Worm (Caenorhabditis elegans) whole organism, L4/young adult: Measurements from ENCODE around the gene R07A4.2.

Experiments
- W03F9.2 ChIP-seq: fragments of 150-350 bp; optimal IDR thresholded peaks from 2 replicates; lab custom pipeline; 2014; ENCODE audit warnings: missing biosample characterization, missing genetic modification characterization
- dao-5 ChIP-seq: sonication (generic microtip); optimal IDR thresholded peaks from 2 replicates; lab custom pipeline; 2016; ENCODE audit warnings: missing genotype, missing genetic modification characterization, moderate library complexity, missing compliant biosample characterization
- him-1 ChIP-seq: sonication (generic microtip); optimal IDR thresholded peaks from 2 replicates; lab custom pipeline; 2016; ENCODE audit warnings: missing genotype, missing genetic modification reagents, missing genetic modification characterization, missing compliant biosample characterization

Gene R07A4.2

ce11 chrX:10767669-10768068 lies 21.4 kb upstream of the R07A4.2 start:
- TF ChIP-seq dao-5 (tag; lab: Kevin White, UChicago) (no peak), W03F9.2 (no peak), him-1 (tag; lab: Kevin White, UChicago) (no peak)

DNA sequence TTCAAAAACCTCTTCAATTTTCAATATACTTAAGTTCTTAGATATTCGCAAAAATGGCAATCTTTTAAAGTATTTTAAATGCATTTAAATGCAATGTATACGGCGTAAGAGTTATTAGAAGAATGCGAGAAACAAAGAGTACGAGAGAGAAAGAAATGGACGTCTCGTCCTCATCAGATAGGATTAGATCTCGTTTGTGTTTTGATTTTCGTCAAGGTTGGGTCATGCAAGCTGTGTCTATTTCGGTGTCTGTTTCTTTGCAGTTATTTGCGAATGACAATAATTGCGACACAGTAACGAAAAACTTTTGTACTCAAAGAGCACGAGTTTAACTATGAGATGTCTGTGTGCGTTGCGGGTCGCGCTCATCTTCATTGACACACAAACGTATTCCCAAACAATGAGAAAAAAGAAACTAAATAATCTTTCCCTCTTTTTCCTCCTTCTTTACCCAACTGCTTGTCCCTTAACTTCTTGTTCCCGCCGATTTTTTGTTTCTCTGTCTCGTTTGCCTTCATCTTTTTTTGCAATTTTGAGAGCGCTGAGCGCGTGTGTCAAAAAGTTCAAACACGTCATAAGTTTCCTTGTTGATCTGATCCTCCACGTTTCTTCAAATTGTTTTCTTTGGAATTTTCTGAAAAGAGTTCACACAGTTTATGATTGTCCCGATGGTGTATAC lies 20.8 kb upstream of the R07A4.2 start:
- TF ChIP-seq him-1 (tag; lab: Kevin White, UChicago) (no peak), dao-5 (tag; lab: Kevin White, UChicago) (no peak), W03F9.2 (no peak)

- TF ChIP-seq W03F9.2 (peak; percentile 20), him-1 (tag; lab: Kevin White, UChicago) (peak; percentile 86), dao-5 (tag; lab: Kevin White, UChicago) (peak; percentile 85)
These were observed 19.9 kb upstream of the R07A4.2 start for ce11 chrX:10766123-10766622.

DNA sequence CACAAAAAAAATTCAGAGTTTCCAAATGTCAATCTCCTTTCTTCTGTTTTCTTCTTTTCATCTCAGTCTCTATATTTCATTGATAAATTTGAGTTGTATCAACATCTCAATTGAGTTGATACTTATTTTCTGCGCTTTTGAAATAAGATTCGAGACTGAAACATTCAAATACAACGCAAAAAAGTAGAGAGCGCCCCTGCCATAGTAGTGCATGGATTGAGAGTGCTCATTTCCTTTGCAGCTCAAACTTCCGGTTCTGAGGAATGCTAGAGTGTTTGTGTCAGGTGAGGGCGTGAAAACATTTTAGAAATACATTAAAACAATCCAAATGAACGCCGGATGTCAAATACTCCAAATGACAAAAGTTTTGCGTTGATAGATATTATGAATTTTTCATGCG lies 17.1 kb upstream of the R07A4.2 start:
- no peak for TF ChIP-seq W03F9.2
- no peak for TF ChIP-seq dao-5 (tag; lab: Kevin White, UChicago)
- TF ChIP-seq him-1 (tag; lab: Kevin White, UChicago) = no peak

- no peak for TF ChIP-seq W03F9.2
These were observed 14.7 kb upstream of the R07A4.2 start for ce11 chrX:10760958-10761357.

DNA sequence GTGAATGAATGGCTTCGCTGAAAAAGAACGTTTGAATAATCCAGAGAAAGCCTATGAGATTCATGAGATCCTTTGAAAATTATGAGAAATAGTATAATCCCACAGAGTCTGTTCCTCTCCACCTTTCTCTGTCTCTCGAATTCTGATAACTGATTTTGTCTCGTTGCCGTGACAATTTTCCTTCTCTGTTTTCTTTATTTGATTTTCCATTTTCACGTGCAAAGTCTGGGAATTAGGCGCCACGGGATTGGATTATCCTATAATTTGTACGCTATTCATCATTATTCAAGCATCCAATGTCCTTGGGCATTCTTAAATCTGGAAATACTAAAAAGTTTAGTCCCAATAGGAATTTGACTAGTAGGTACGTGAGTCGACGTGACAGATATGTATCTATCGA lies 12.2 kb upstream of the R07A4.2 start:
- TF ChIP-seq dao-5 (tag; lab: Kevin White, UChicago) (no peak), W03F9.2 (no peak), him-1 (tag; lab: Kevin White, UChicago) (no peak)

ce11 chrX:10757608-10758007 lies 11.3 kb upstream of the R07A4.2 start, which contains the start of gene R07A4.4:
Gene R07A4.4, minus strand, starts transcription at chrX:10757708.
- TF ChIP-seq W03F9.2 (no peak), him-1 (tag; lab: Kevin White, UChicago) (no peak), dao-5 (tag; lab: Kevin White, UChicago) (no peak)

- TF ChIP-seq him-1 (tag; lab: Kevin White, UChicago) (no peak), dao-5 (tag; lab: Kevin White, UChicago) (no peak), W03F9.2 (no peak)
These were observed 9.9 kb upstream of the R07A4.2 start for ce11 chrX:10756185-10756584.

ce11 chrX:10754532-10754931 lies 8.2 kb upstream of the R07A4.2 start:
- TF ChIP-seq W03F9.2 (no peak), him-1 (tag; lab: Kevin White, UChicago) (no peak), dao-5 (tag; lab: Kevin White, UChicago) (no peak)

ce11 chrX:10753403-10753802 lies 7.1 kb upstream of the R07A4.2 start, which contains the start of gene R07A4.3:
Gene R07A4.3, plus strand, starts transcription at chrX:10753703.
- no peak for TF ChIP-seq him-1 (tag; lab: Kevin White, UChicago)
- TF ChIP-seq W03F9.2 = no peak

- no peak for TF ChIP-seq dao-5 (tag; lab: Kevin White, UChicago)
- TF ChIP-seq him-1 (tag; lab: Kevin White, UChicago) = no peak
- no peak for TF ChIP-seq W03F9.2
These were observed 1.9 kb upstream of the R07A4.2 start for ce11 chrX:10748145-10748544.

- TF ChIP-seq dao-5 (tag; lab: Kevin White, UChicago) (no peak), W03F9.2 (no peak), him-1 (tag; lab: Kevin White, UChicago) (no peak)
These were observed 12.3 kb downstream of the R07A4.2 start, which contains the start of gene egl-36 for ce11 chrX:10734026-10734425. Gene egl-36, plus strand, starts transcription at chrX:10734326.

DNA sequence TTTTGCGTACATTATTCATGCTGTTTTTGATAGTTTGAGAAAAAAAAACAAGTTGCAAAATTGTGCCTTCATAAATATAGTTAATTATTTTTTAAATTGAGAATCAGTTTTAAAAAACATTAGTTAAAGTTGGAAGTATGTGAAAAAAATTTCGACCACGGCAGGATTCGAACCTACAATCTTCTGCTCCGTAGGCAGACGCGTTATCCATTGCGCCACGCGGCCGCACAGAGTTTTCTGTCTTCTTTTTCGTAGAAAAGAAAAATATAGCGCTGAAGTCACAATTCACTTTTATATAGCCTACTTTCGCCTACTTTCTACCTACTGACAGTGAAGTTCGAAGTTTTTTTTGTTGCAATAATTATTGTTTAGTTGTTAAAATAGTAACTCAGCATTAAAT lies 14.5 kb downstream of the R07A4.2 start:
- TF ChIP-seq him-1 (tag; lab: Kevin White, UChicago) (no peak), W03F9.2 (peak; percentile 13)

DNA sequence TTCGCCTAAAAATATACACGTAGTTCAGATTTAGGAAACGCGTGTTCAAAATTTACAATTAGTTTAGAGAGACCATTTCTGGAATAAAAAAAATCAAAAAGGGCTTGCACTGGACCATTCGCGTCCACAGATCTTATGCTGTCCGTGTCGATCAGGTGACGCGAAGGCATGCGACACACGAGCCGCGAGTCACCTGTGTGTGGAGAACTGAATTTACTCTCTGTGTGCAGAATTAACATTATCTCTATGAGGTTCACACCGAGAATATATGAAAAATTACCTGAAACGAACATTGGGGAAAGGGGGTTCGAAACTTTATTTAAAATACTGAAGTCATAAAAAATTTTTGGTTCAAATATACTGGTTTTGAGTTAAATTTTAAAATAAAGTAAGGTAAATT lies 18.6 kb downstream of the R07A4.2 start:
- no peak for TF ChIP-seq dao-5 (tag; lab: Kevin White, UChicago)
- no peak for TF ChIP-seq him-1 (tag; lab: Kevin White, UChicago)

ce11 chrX:10721954-10722353 lies 24.3 kb downstream of the R07A4.2 start, which contains the start of gene mbr-1:
Gene mbr-1, minus strand, starts transcription at chrX:10722054.
- TF ChIP-seq him-1 (tag; lab: Kevin White, UChicago) = no peak
- TF ChIP-seq W03F9.2 = no peak
- no peak for TF ChIP-seq dao-5 (tag; lab: Kevin White, UChicago)
